Worm (Caenorhabditis elegans): Measurements from ENCODE around the gene K02E2.8.

ce11 chrV:20411659-20412058 lies 44.9 kb upstream of the K02E2.8 start, which contains the start of gene F53H2.3:
- TF ChIP-seq pha-4 (tag; optimal IDR thresholded peaks at IDR 0.05) (peak; percentile 35), pqm-1 (tag; optimal IDR thresholded peaks at IDR 0.05) (no peak), unc-62 (GFP tag; optimal IDR thresholded peaks at IDR 0.05) (no peak)
